Fruit fly (Drosophila melanogaster) whole organism, pupa: Measurements from ENCODE around the gene Capa.
"Not testable (repeated sequence)": the region's sequence is repeated elsewhere in the genome, so short reads cannot be mapped to it uniquely, and the experiment has no call there.

ENCODE experiments used
- CG10348 ChIP-seq: fragments of 200-800 bp; sonication (Bioruptor generic); IDR thresholded peaks from 2 replicates; pipeline ENCODE4 v1.3.6; 2022; ENCODE audit warnings: missing biosample characterization, missing genetic modification characterization
- CG12605 ChIP-seq: fragments of 200-800 bp; sonication (Bioruptor generic); IDR thresholded peaks from 2 replicates; pipeline ENCODE4 v1.3.6; 2022; ENCODE audit warnings: missing biosample characterization, missing genetic modification characterization
- CG13204 ChIP-seq: fragments of 200-800 bp; sonication (Bioruptor generic); optimal IDR thresholded peaks from 2 replicates; lab custom pipeline; 2018; ENCODE audit warnings: missing biosample characterization, mild to moderate bottlenecking, missing genetic modification characterization, moderate library complexity
- CG14655 ChIP-seq: fragments of 200-800 bp; sonication (Bioruptor generic); optimal IDR thresholded peaks from 3 replicates; lab custom pipeline; 2017; ENCODE audit warnings: mild to moderate bottlenecking, missing biosample characterization, missing genetic modification reagents, missing genetic modification characterization
- CG15710 ChIP-seq: fragments of 200-800 bp; sonication (Bioruptor generic); optimal IDR thresholded peaks from 2 replicates; lab custom pipeline; 2018; ENCODE audit warnings: missing biosample characterization, mild to moderate bottlenecking, missing genetic modification characterization, moderate library complexity
- CG17806 ChIP-seq: fragments of 200-800 bp; sonication (Bioruptor generic); optimal IDR thresholded peaks from 2 replicates; lab custom pipeline; 2018; ENCODE audit warnings: missing biosample characterization, mild to moderate bottlenecking, missing genetic modification characterization, moderate library complexity
- CG32121 ChIP-seq: fragments of 200-800 bp; sonication (Bioruptor generic); IDR thresholded peaks from 2 replicates; pipeline ENCODE4 v1.3.6; 2022; ENCODE audit warnings: missing biosample characterization, missing genetic modification characterization
- CG34367 ChIP-seq: fragments of 200-800 bp; sonication (Bioruptor generic); optimal IDR thresholded peaks from 2 replicates; lab custom pipeline; 2018; ENCODE audit warnings: missing biosample characterization, mild to moderate bottlenecking, missing genetic modification characterization
- CG4496 ChIP-seq: fragments of 200-800 bp; sonication (Bioruptor generic); IDR thresholded peaks from 3 replicates; pipeline ENCODE4 v1.3.6; 2022; ENCODE audit warnings: missing biosample characterization, missing genetic modification characterization
- CG8159 ChIP-seq: fragments of 200-800 bp; sonication (Bioruptor generic); optimal IDR thresholded peaks from 3 replicates; lab custom pipeline; 2018; ENCODE audit warnings: missing biosample characterization, mild to moderate bottlenecking, missing genetic modification characterization, moderate library complexity
- CG8301 ChIP-seq: fragments of 200-800 bp; sonication (Bioruptor generic); optimal IDR thresholded peaks from 2 replicates; lab custom pipeline; 2018; ENCODE audit warnings: missing biosample characterization, mild to moderate bottlenecking, missing genetic modification characterization
- CG9948 ChIP-seq: fragments of 200-800 bp; sonication (Bioruptor generic); optimal IDR thresholded peaks from 2 replicates; lab custom pipeline; 2018; ENCODE audit warnings: missing biosample characterization, mild to moderate bottlenecking, missing genetic modification characterization, moderate library complexity
- D1 ChIP-seq: fragments of 200-800 bp; sonication (Bioruptor generic); optimal IDR thresholded peaks from 2 replicates; lab custom pipeline; 2018; ENCODE audit warnings: missing biosample characterization, mild to moderate bottlenecking, missing genetic modification characterization, moderate library complexity
- EcR ChIP-seq: fragments of 200-800 bp; sonication (Bioruptor generic); optimal IDR thresholded peaks from 3 replicates; lab custom pipeline; 2019; ENCODE audit warnings: missing biosample characterization, missing genetic modification characterization, mild to moderate bottlenecking, moderate library complexity, missing genetic modification reagents
- Ets98B ChIP-seq: fragments of 200-800 bp; sonication (Bioruptor generic); IDR thresholded peaks from 2 replicates; pipeline ENCODE4 v1.3.6; 2022; ENCODE audit warnings: missing biosample characterization, missing genetic modification characterization
- Pif1A ChIP-seq: fragments of 200-800 bp; sonication (Bioruptor generic); optimal IDR thresholded peaks from 3 replicates; lab custom pipeline; 2016; ENCODE audit warnings: missing biosample characterization, missing genetic modification characterization
- Pif1B ChIP-seq: fragments of 200-800 bp; sonication (Bioruptor generic); optimal IDR thresholded peaks from 3 replicates; lab custom pipeline; 2016; ENCODE audit warnings: missing biosample characterization, missing genetic modification characterization
- Snoo ChIP-seq: fragments of 200-800 bp; sonication (Bioruptor generic); optimal IDR thresholded peaks from 3 replicates; lab custom pipeline; 2017; ENCODE audit warnings: missing biosample characterization, mild to moderate bottlenecking, missing genetic modification characterization, inconsistent platforms
- fd96Ca ChIP-seq: fragments of 200-800 bp; sonication (Bioruptor generic); IDR thresholded peaks from 3 replicates; pipeline ENCODE4 v1.3.6; 2022; ENCODE audit warnings: missing biosample characterization, missing genetic modification characterization
- gl ChIP-seq: fragments of 200-800 bp; sonication (Bioruptor generic); optimal IDR thresholded peaks from 2 replicates; lab custom pipeline; 2018; ENCODE audit warnings: missing biosample characterization, mild to moderate bottlenecking, missing genetic modification characterization
- rn ChIP-seq: fragments of 200-800 bp; sonication (Bioruptor generic); IDR thresholded peaks from 2 replicates; pipeline ENCODE4 v1.3.6; 2022; ENCODE audit warnings: missing biosample characterization, missing genetic modification characterization

Capa gene

dm6 chr3R:29926089-29926488, 11.9 kb upstream of the Capa start, which contains the start of gene Jon99Ci:
Jon99Ci (minus strand) TSS chr3R:29926189.
- no peak for TF ChIP-seq CG10348
- no peak for TF ChIP-seq Pif1B
- no peak for TF ChIP-seq CG8159 (tag; lab: Kevin White, UChicago)
- TF ChIP-seq CG4496 = no peak
- TF ChIP-seq CG34367 (tag; lab: Kevin White, UChicago) = no peak
- TF ChIP-seq Pif1A (GFP tag; lab: Kevin White, UChicago) = no peak
- no peak for TF ChIP-seq Ets98B
- TF ChIP-seq D1 (tag; lab: Kevin White, UChicago) = no peak

- not testable (repeated sequence) for TF ChIP-seq CG12605 (GFP tag; lab: Robert Waterston, UW); CG8159 (tag; lab: Kevin White, UChicago); fd96Ca
Measured at dm6 chr3R:29924515-29924914, 10.4 kb upstream of the Capa start, which contains the start of gene Jon99Cii. Jon99Cii (minus strand) TSS chr3R:29924615.

- TF ChIP-seq D1 (tag; lab: Kevin White, UChicago); CG32121 (GFP tag; lab: Robert Waterston, UW); CG8159 (tag; lab: Kevin White, UChicago): not testable (repeated sequence)
Measured at dm6 chr3R:29921916-29922315, 7.8 kb upstream of the Capa start, which contains the start of gene Jon99Ciii. Jon99Ciii (plus strand) TSS chr3R:29922216.

- no peak for TF ChIP-seq fd96Ca
- no peak for TF ChIP-seq D1 (tag; lab: Kevin White, UChicago)
- no peak for TF ChIP-seq CG34367 (tag; lab: Kevin White, UChicago)
- TF ChIP-seq CG15710 (tag; lab: Kevin White, UChicago) = no peak
- TF ChIP-seq CG8301 (tag; lab: Kevin White, UChicago) = no peak
- no peak for TF ChIP-seq CG12605 (GFP tag; lab: Robert Waterston, UW)
- no peak for TF ChIP-seq Snoo (tag; lab: Kevin White, UChicago)
- TF ChIP-seq CG13204 (GFP tag; lab: Kevin White, UChicago) = no peak
- no peak for TF ChIP-seq EcR (GFP tag; lab: Kevin White, UChicago)
- TF ChIP-seq CG4496 = no peak
- no peak for TF ChIP-seq CG32121 (GFP tag; lab: Robert Waterston, UW)
- no peak for TF ChIP-seq CG10348
- TF ChIP-seq Ets98B = no peak
- TF ChIP-seq CG9948 (tag; lab: Kevin White, UChicago) = no peak
- no peak for TF ChIP-seq Pif1A (GFP tag; lab: Kevin White, UChicago)
- TF ChIP-seq, all 21 proteins: peak for 0
Measured at dm6 chr3R:29920189-29920588, 6.0 kb upstream of the Capa start, which contains the start of gene trp. trp (minus strand) TSS chr3R:29920289.

dm6 chr3R:29907601-29908175, 6.5 kb downstream of the Capa start, which contains the start of gene CG31036:
CG31036 (plus strand) TSS chr3R:29908107.
- no peak for TF ChIP-seq CG15710 (tag; lab: Kevin White, UChicago)
- TF ChIP-seq Ets98B = no peak
- TF ChIP-seq CG9948 (tag; lab: Kevin White, UChicago) = no peak
- no peak for TF ChIP-seq fd96Ca
- no peak for TF ChIP-seq D1 (tag; lab: Kevin White, UChicago)
- TF ChIP-seq Pif1A (GFP tag; lab: Kevin White, UChicago) = no peak
- TF ChIP-seq gl (tag; lab: Kevin White, UChicago) = no peak
- no peak for TF ChIP-seq CG12605 (GFP tag; lab: Robert Waterston, UW)
- no peak for TF ChIP-seq CG32121 (GFP tag; lab: Robert Waterston, UW)
- TF ChIP-seq CG10348 = no peak
- no peak for TF ChIP-seq CG8159 (tag; lab: Kevin White, UChicago)
- no peak; the same call in 2 of the 3 replicates for TF ChIP-seq CG4496
- TF ChIP-seq rn (GFP tag; lab: Robert Waterston, UW) = no peak
- no peak for TF ChIP-seq CG34367 (tag; lab: Kevin White, UChicago)
- TF ChIP-seq CG14655 (GFP tag; lab: Kevin White, UChicago) = no peak
- TF ChIP-seq CG8301 (tag; lab: Kevin White, UChicago) = no peak
- TF ChIP-seq CG17806 (tag; lab: Kevin White, UChicago) = no peak
- no peak for TF ChIP-seq CG13204 (GFP tag; lab: Kevin White, UChicago)

- TF ChIP-seq fd96Ca (no peak), CG12605 (GFP tag; lab: Robert Waterston, UW) (no peak), CG15710 (tag; lab: Kevin White, UChicago) (no peak), CG8159 (tag; lab: Kevin White, UChicago) (no peak), CG34367 (tag; lab: Kevin White, UChicago) (no peak), D1 (tag; lab: Kevin White, UChicago) (no peak), CG10348 (no peak), CG8301 (tag; lab: Kevin White, UChicago) (no peak), CG32121 (GFP tag; lab: Robert Waterston, UW) (no peak), gl (tag; lab: Kevin White, UChicago) (no peak), Pif1A (GFP tag; lab: Kevin White, UChicago) (no peak), CG13204 (GFP tag; lab: Kevin White, UChicago) (no peak), Pif1B (no peak), CG17806 (tag; lab: Kevin White, UChicago) (no peak), Snoo (tag; lab: Kevin White, UChicago) (no peak), rn (GFP tag; lab: Robert Waterston, UW) (no peak), CG14655 (GFP tag; lab: Kevin White, UChicago) (no peak), EcR (GFP tag; lab: Kevin White, UChicago) (no peak), Ets98B (no peak)
Measured at dm6 chr3R:29905164-29905563, 9.0 kb downstream of the Capa start, which contains the start of gene CG15515. CG15515 (plus strand) TSS chr3R:29905464.
